Fruit fly (Drosophila melanogaster): ENCODE results near the gene Adi1.

The Adi1 gene

dm6 chr3L:10690904-10691408 lies 27.8 kb downstream of the Adi1 start, which contains the start of gene CG11811 (continued):
- TF ChIP-seq CrebB (tag; optimal IDR thresholded peaks at IDR 0.05) (no peak), CG7839 (tag; optimal IDR thresholded peaks at IDR 0.05) (no peak), CG2120 (GFP tag; optimal IDR thresholded peaks at IDR 0.05) (no peak), CG14441 (GFP tag; IDR thresholded peaks at IDR 0.05) (no peak), klu (GFP tag; IDR thresholded peaks at IDR 0.05) (no peak), CG12071 (GFP tag; optimal IDR thresholded peaks at IDR 0.05) (no peak), dimm (GFP tag; IDR thresholded peaks at IDR 0.05) (no peak), CG15696 (tag; optimal IDR thresholded peaks at IDR 0.05) (no peak), CG6272 (GFP tag; IDR thresholded peaks at IDR 0.05) (no peak), CG34422 (GFP tag; IDR thresholded peaks at IDR 0.05) (peak; percentile 41; the same call in 1 of the 3 replicates), ase (GFP tag; IDR thresholded peaks at IDR 0.05) (no peak), CG12391 (tag; optimal IDR thresholded peaks at IDR 0.05) (peak; percentile 10), seq (GFP tag; IDR thresholded peaks at IDR 0.05) (no peak), CG3847 (GFP tag; IDR thresholded peaks at IDR 0.05) (no peak), ssp (GFP tag; IDR thresholded peaks at IDR 0.05) (no peak), CG31388 (GFP tag; optimal IDR thresholded peaks at IDR 0.05) (no peak), fu2 (GFP tag; optimal IDR thresholded peaks at IDR 0.05) (peak; percentile 2), nmo (GFP tag; optimal IDR thresholded peaks at IDR 0.05) (peak; percentile 9), CG14050 (GFP tag; IDR thresholded peaks at IDR 0.05) (no peak), dmrt99B (tag; optimal IDR thresholded peaks at IDR 0.05) (no peak), wor (GFP tag; IDR thresholded peaks at IDR 0.05) (no peak), CG33213 (GFP tag; optimal IDR thresholded peaks at IDR 0.05) (no peak), H2.0 (GFP tag; IDR thresholded peaks at IDR 0.05) (no peak), CG10543 (GFP tag; optimal IDR thresholded peaks at IDR 0.05) (peak; percentile 22), bsh (GFP tag; optimal IDR thresholded peaks at IDR 0.05) (no peak), B-H2 (GFP tag; optimal IDR thresholded peaks at IDR 0.05) (peak; percentile 46), ac (GFP tag; optimal IDR thresholded peaks at IDR 0.05) (no peak), CG8924 (tag; optimal IDR thresholded peaks at IDR 0.05) (peak; percentile 9), CG10431 (GFP tag; optimal IDR thresholded peaks at IDR 0.05) (no peak), CG18764 (GFP tag; optimal IDR thresholded peaks at IDR 0.05) (no peak), Opbp (GFP tag; IDR thresholded peaks at IDR 0.05; ENCODE audit: partially characterized antibody) (peak; percentile 91), CG6765 (GFP tag; optimal IDR thresholded peaks at IDR 0.05) (no peak), BEAF-32 (GFP tag; optimal IDR thresholded peaks at IDR 0.05) (peak; percentile 85), CG1603 (tag; optimal IDR thresholded peaks at IDR 0.05) (peak; percentile 38), CG10209 (GFP tag; optimal IDR thresholded peaks at IDR 0.05) (no peak), CG15479 (GFP tag; optimal IDR thresholded peaks at IDR 0.05) (no peak), Aef1 (GFP tag; IDR thresholded peaks at IDR 0.05) (no peak; the same call in 2 of the 3 replicates), CG11695 (GFP tag; IDR thresholded peaks at IDR 0.05) (no peak), Mrtf (GFP tag; IDR thresholded peaks at IDR 0.05) (no peak), bab2 (GFP tag; optimal IDR thresholded peaks at IDR 0.05) (no peak), mirr (GFP tag; optimal IDR thresholded peaks at IDR 0.05) (no peak), kah (GFP tag; optimal IDR thresholded peaks at IDR 0.05) (no peak), Six4 (GFP tag; optimal IDR thresholded peaks at IDR 0.05) (no peak), sima (GFP tag; optimal IDR thresholded peaks at IDR 0.05) (no peak), lab (GFP tag; optimal IDR thresholded peaks at IDR 0.05) (peak; percentile 7), gro (GFP tag; optimal IDR thresholded peaks at IDR 0.05) (peak; percentile 16), CG12659 (GFP tag; optimal IDR thresholded peaks at IDR 0.05) (peak; percentile 65), corto (GFP tag; optimal IDR thresholded peaks at IDR 0.05) (no peak), bigmax (GFP tag; optimal IDR thresholded peaks at IDR 0.05) (no peak), Ets65A (GFP tag) (peak; percentile 56), run (tag; optimal IDR thresholded peaks at IDR 0.05) (no peak)
